Worm (Caenorhabditis elegans) whole organism, L2 larva: ENCODE results near the gene tbc-3.

Experiments
- aly-2 ChIP-seq: fragments of 150-350 bp; optimal IDR thresholded peaks from 2 replicates; lab custom pipeline; 2014; ENCODE audit warnings: missing biosample characterization, missing genetic modification characterization
- blmp-1 ChIP-seq: sonication (generic microtip); optimal IDR thresholded peaks from 2 replicates; lab custom pipeline; 2017; ENCODE audit warnings: missing genetic modification characterization, mild to moderate bottlenecking, missing compliant biosample characterization, antibody characterized with exemption, moderate library complexity; ENCODE audit not compliant: insufficient read depth
- ceh-82 ChIP-seq: fragments of 150-350 bp; optimal IDR thresholded peaks from 2 replicates; lab custom pipeline; 2014; ENCODE audit warnings: missing biosample characterization, missing genetic modification characterization
- dmd-4 ChIP-seq: sonication (generic microtip); optimal IDR thresholded peaks from 2 replicates; lab custom pipeline; 2017; ENCODE audit warnings: missing biosample characterization, missing genetic modification characterization
- elt-3 ChIP-seq: sonication (generic microtip); optimal IDR thresholded peaks from 2 replicates; lab custom pipeline; 2017; ENCODE audit warnings: missing biosample characterization, missing genetic modification characterization
- nhr-129 ChIP-seq: fragments of 150-350 bp; optimal IDR thresholded peaks from 2 replicates; lab custom pipeline; 2014; ENCODE audit warnings: missing biosample characterization, missing genetic modification characterization
- nhr-237 ChIP-seq: fragments of 150-350 bp; optimal IDR thresholded peaks from 2 replicates; lab custom pipeline; 2014; ENCODE audit warnings: missing biosample characterization, missing genetic modification characterization
- snpc-4 ChIP-seq: fragments of 150-350 bp; optimal IDR thresholded peaks from 2 replicates; lab custom pipeline; 2014; ENCODE audit warnings: missing biosample characterization, missing genetic modification characterization
- unc-55 ChIP-seq: fragments of 150-350 bp; sonication (generic microtip); optimal IDR thresholded peaks from 3 replicates; lab custom pipeline; 2014; ENCODE audit warnings: missing biosample characterization, missing genetic modification reagents, missing genetic modification characterization
- unc-62 ChIP-seq: fragments of 150-350 bp; optimal IDR thresholded peaks from 2 replicates; lab custom pipeline; 2014; ENCODE audit warnings: missing biosample characterization, missing genetic modification reagents, missing genetic modification characterization

DNA sequence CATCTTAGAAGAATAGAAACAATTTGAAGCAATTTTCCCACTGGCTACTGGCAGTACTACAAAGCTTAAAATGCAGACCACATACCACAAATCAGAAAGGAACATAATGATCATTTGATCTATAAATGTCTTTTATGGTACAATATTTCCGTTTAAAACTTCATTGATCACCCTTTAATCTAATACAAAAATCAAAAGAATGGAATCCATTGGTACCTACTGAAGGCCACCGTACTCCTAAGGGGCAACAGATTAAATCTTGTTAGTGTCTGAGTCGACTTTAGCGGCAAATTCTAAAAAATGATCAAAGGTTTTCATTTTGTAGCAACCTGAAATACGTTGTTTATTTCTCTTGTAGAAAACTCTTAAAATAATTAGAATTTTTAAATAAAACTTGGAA is 26.6 kb upstream of the tbc-3 start:
- TF ChIP-seq dmd-4 (tag; lab: Kevin White, UChicago) (no peak), snpc-4 (no peak), nhr-237 (tag; lab: Kevin White, UChicago) (no peak), ceh-82 (tag; lab: Kevin White, UChicago) (no peak), unc-62 (no peak), aly-2 (tag; lab: Kevin White, UChicago) (no peak), blmp-1 (no peak), nhr-129 (tag; lab: Kevin White, UChicago) (no peak), unc-55 (GFP tag; lab: Kevin White, UChicago) (no peak), elt-3 (tag; lab: Kevin White, UChicago) (no peak)
